Worm (Caenorhabditis elegans): Measurements from ENCODE around the gene F17C11.11.

The F17C11.11 gene

ce11 chrV:10965501-10965900 is 26.9 kb upstream of the F17C11.11 start, which contains the start of the genes ctf-4 and eef-1G (continued):
- TF ChIP-seq snpc-1.3 (tag; optimal IDR thresholded peaks at IDR 0.05; ENCODE audit: insufficient read depth) (peak; percentile 88), cebp-2 (GFP tag; IDR thresholded peaks at IDR 0.05) (0 out of 2 replicates have a peak, but pooled peaks have one; percentile 62), lag-1 (GFP tag; IDR thresholded peaks at IDR 0.05) (no peak), madf-8 (GFP tag; conservative IDR thresholded peaks at IDR 0.05) (peak; percentile 64)

ce11 chrV:10961448-10961870 is 22.8 kb upstream of the F17C11.11 start:
- TF ChIP-seq nhr-90 (tag; optimal IDR thresholded peaks at IDR 0.05) (no peak), egl-44 (GFP tag; IDR thresholded peaks at IDR 0.05) (no peak), fkh-3 (tag; optimal IDR thresholded peaks at IDR 0.05) (no peak), attf-5 (GFP tag; optimal IDR thresholded peaks at IDR 0.05) (peak; percentile 38), F10E7.11 (tag; optimal IDR thresholded peaks at IDR 0.05) (peak; percentile 56), cebp-1 (GFP tag; IDR thresholded peaks at IDR 0.05) (no peak), cebp-1 (tag; optimal IDR thresholded peaks at IDR 0.05) (peak; percentile 66), F57A8.1 (GFP tag; optimal IDR thresholded peaks at IDR 0.05) (no peak), lin-54 (GFP tag; optimal IDR thresholded peaks at IDR 0.05) (no peak), aptf-2 (GFP tag; conservative IDR thresholded peaks at IDR 0.05) (no peak), F52B5.7 (tag; optimal IDR thresholded peaks at IDR 0.05) (peak; percentile 28), lin-26 (GFP tag; IDR thresholded peaks at IDR 0.05) (no peak), ekl-4 (GFP tag; IDR thresholded peaks at IDR 0.05) (0 out of 2 replicates have a peak, but pooled peaks have one; percentile 39), ceh-58 (GFP tag; IDR thresholded peaks at IDR 0.05) (no peak), Y67H2A.10 (GFP tag; conservative IDR thresholded peaks at IDR 0.05) (no peak), ztf-3 (GFP tag; optimal IDR thresholded peaks at IDR 0.05) (peak; percentile 26), attf-6 (GFP tag; IDR thresholded peaks at IDR 0.05) (no peak), F49E8.2 (tag; optimal IDR thresholded peaks at IDR 0.05; ENCODE audit: insufficient read depth) (no peak), zfh-2 (GFP tag; conservative IDR thresholded peaks at IDR 0.05) (peak; percentile 86), Y56A3A.18 (GFP tag; IDR thresholded peaks at IDR 0.05) (0 out of 2 replicates have a peak, but pooled peaks have one; percentile 43), hsf-1 (GFP tag; IDR thresholded peaks at IDR 0.05) (0 out of 2 replicates have a peak, but pooled peaks have one; percentile 15), snpc-1.1 (tag; optimal IDR thresholded peaks at IDR 0.05; ENCODE audit: insufficient read depth) (no peak), dpff-1 (tag; optimal IDR thresholded peaks at IDR 0.05) (no peak), lin-40 (tag; optimal IDR thresholded peaks at IDR 0.05) (peak; percentile 34), unc-62 (GFP tag; optimal IDR thresholded peaks at IDR 0.05) (no peak), hmg-20 (GFP tag; IDR thresholded peaks at IDR 0.05) (no peak), F55B11.4 (tag; optimal IDR thresholded peaks at IDR 0.05; ENCODE audit: borderline replicate concordance, insufficient read depth) (no peak), cebp-2 (GFP tag; IDR thresholded peaks at IDR 0.05) (no peak), B0336.3 (GFP tag; IDR thresholded peaks at IDR 0.05) (peak; percentile 36; the same call in 1 of the 2 replicates), madf-6 (GFP tag; IDR thresholded peaks at IDR 0.05) (0 out of 2 replicates have a peak, but pooled peaks have one; percentile 12), ztf-28 (GFP tag; IDR thresholded peaks at IDR 0.05) (no peak), atf-7 (tag; optimal IDR thresholded peaks at IDR 0.05) (peak; percentile 48), aptf-3 (GFP tag; IDR thresholded peaks at IDR 0.05) (no peak), D2030.7 (GFP tag; IDR thresholded peaks at IDR 0.05) (no peak), rcor-1 (GFP tag; IDR thresholded peaks at IDR 0.05) (no peak), Y79H2A.3 (GFP tag; conservative IDR thresholded peaks at IDR 0.05) (no peak), F37B4.10 (GFP tag; IDR thresholded peaks at IDR 0.05) (no peak), madf-10 (tag; optimal IDR thresholded peaks at IDR 0.05) (peak; percentile 12), mcd-1 (GFP tag; IDR thresholded peaks at IDR 0.05) (peak; percentile 29; the same call in 1 of the 2 replicates), K12H6.12 (tag; optimal IDR thresholded peaks at IDR 0.05) (peak; percentile 67), nfyb-1 (GFP tag; IDR thresholded peaks at IDR 0.05) (peak; percentile 29; the same call in 1 of the 2 replicates), him-1 (tag; optimal IDR thresholded peaks at IDR 0.05) (no peak), tbp1 (GFP tag; optimal IDR thresholded peaks at IDR 0.05) (peak; percentile 10), pbrm-1 (GFP tag; IDR thresholded peaks at IDR 0.05) (peak; percentile 52; the same call in 1 of the 2 replicates)

Data from whole organism, young adult.